Fruit fly (Drosophila melanogaster) ovary, adult (tissue): ENCODE measurements around the gene Blm.

Experiments used
- CG17801 ChIP-seq: fragments of 200-800 bp; optimal IDR thresholded peaks from 2 replicates; lab custom pipeline; 2019; ENCODE audit warnings: missing biosample characterization, mild to moderate bottlenecking, missing genetic modification characterization, moderate library complexity; ENCODE audit not compliant: partially characterized antibody

The Blm gene

DNA sequence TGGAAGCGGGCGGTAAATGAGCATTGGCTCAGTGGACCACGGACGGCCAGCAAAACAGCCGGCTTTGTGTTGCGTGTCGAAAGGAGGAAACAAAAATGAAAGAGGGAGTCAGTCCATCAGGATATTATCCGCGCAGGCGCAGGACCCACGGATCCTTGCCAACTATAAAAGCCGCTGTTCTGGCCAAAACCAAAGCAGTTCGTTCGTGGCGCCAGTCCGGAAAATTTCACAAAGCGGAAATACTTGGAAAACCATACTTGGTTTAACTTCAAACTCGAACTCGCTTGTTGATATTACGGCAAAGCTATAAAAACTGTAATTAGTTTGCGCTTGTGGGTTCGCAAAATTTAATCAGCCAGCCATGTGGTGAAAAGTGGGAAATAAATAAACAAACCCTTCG is 20.0 kb downstream of the Blm start, which contains the start of gene CG12594:
Gene CG12594 (plus strand): TSS at position 142 of the 400 bp plus-strand sequence.
- no peak for TF ChIP-seq CG17801 (GFP tag; lab: Kevin White, UChicago)

DNA sequence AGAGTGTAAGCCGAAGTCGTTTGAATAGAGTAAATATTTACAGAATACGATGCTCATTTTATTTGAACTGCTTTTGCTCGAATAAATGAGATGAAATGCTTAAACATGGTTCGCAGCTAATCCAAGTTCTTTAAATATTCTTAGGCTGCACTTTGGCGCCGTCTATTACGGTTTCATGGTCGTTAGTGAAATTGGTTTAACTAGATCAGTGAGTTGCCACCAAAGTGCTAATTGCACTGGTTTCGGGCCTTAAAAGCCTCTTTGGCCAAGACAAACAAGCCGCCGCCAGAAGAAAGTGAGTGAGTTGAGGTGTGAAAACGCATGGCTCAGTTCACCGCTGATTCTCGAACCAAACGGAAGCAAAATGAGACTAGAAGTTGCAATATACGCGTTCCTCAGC is 30.2 kb downstream of the Blm start, which contains the start of gene CG14720:
Gene CG14720 (plus strand): TSS at position 301 of the 400 bp plus-strand sequence.
- no peak for TF ChIP-seq CG17801 (GFP tag; lab: Kevin White, UChicago)

- TF ChIP-seq CG17801 (GFP tag; lab: Kevin White, UChicago): no peak
Observed at dm6 chr3R:11703730-11704129, 37.9 kb downstream of the Blm start, which contains the start of gene I-t. Gene I-t (plus strand): TSS chr3R:11704030.

DNA sequence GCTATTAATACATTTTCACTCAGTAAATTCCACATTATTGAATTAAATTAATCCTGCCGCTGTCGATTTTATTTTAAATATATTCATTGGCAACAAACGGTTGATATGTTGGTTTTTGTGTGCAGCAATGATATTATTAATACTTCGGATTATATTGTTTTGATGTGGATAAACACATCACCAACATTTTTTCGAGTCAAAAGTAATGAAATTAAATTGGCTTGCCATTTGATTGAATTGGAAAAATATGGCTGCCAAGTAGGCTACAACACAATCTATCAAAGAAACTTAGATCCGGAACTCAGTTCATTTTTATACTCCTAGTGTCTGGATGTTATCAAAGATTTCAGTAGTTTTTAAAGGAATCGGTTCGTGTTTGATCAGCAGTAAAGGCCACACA is 41.3 kb downstream of the Blm start, which contains the start of gene CG14718:
Gene CG14718 (plus strand): TSS at position 301 of the 400 bp plus-strand sequence.
- TF ChIP-seq CG17801 (GFP tag; lab: Kevin White, UChicago): no peak

DNA sequence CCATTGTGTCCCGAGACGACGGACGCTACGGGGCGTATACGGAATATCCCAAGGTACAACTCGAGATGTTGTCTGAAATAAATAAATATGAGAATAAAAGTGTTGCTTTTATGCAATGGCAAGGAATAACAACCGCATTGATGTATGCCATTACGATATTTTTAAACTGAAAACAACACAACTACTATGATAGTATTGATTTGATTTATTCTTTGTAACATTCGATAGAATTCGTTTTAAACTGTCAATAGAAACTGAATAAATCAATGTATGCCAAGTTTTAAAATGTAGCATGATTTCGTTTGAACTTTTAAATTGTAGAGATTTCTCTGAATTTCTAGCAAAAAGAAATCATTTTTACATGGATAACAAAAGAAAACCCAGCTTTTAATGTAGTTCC is 45.4 kb downstream of the Blm start, which contains the start of gene CG14717:
Gene CG14717 (plus strand): TSS at position 301 of the 400 bp plus-strand sequence.
- TF ChIP-seq CG17801 (GFP tag; lab: Kevin White, UChicago): no peak

DNA sequence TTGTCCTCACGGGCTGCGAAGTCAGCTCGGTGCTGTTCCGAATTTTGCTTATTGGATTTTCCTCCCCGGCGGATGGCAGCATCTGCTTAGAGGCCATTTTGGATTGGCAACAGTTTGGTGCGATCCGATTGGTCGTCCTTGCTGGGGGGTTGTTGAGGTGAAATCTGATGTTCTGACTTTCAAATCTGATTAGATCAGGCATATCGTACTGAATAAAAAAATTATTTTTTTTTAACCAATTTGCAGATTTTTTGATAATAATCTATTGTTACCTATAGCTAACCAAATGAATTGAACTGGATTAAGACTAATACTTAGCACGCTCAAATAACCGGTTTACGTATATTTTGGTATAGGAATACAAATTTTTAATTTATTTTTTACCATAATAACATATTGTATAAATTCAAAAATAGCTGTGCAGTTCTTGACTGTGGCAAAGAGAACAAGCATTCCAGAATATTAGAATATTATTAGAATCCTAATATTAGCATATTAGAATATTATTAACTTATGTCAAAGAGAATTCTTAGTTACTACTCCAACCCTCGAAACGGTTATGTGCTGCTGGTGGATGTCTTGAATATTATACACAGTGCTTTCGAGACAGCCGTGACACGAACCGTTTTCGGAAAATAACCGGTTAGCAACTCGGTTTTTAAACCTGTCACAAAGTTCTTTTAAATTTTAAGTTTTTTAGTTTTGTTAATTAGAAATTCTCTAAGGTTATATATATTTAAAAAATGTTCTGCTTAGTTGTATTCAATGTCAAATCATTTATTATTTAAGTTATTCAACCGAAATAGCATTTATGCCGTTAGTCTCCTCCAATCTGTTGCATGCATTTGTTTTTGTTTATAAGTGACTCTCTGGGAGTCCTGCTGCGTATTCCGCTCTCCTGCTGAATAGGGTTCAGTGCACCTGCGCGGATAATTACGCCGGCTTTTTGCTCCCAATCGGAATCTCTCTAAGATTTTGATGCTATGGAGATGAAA is 47.0 kb downstream of the Blm start, which contains the start of gene Fer3:
Gene Fer3 (minus strand): TSS at position 1 of the 995 bp plus-strand sequence.
- TF ChIP-seq CG17801 (GFP tag; lab: Kevin White, UChicago): no peak

dm6 chr3R:11692504-11692903 is 49.1 kb downstream of the Blm start:
- TF ChIP-seq CG17801 (GFP tag; lab: Kevin White, UChicago): no peak

DNA sequence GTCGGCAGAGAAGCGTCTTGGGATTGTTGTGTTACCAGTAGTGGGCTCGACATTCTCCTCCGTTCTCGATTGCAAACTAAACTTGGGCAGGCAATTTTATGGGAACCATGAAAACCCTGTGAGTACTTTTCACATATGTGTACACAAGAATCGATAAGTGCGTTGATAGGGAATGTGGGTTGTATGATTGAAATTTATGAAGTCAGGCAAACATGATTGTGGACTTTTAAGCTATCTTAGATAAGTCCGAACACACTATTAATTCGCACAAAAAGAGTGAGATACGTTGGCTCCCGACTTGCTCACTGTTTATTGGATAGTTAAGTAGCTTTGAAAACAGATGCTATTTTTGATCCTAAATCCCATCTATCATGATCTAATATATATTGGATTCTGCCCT is 49.8 kb downstream of the Blm start, which contains the start of gene CG18765:
Gene CG18765 (minus strand): TSS at position 53 of the 400 bp plus-strand sequence.
- TF ChIP-seq CG17801 (GFP tag; lab: Kevin White, UChicago): no peak

- TF ChIP-seq CG17801 (GFP tag; lab: Kevin White, UChicago): no peak
Observed at dm6 chr3R:11690857-11691471, 50.6 kb downstream of the Blm start.

DNA sequence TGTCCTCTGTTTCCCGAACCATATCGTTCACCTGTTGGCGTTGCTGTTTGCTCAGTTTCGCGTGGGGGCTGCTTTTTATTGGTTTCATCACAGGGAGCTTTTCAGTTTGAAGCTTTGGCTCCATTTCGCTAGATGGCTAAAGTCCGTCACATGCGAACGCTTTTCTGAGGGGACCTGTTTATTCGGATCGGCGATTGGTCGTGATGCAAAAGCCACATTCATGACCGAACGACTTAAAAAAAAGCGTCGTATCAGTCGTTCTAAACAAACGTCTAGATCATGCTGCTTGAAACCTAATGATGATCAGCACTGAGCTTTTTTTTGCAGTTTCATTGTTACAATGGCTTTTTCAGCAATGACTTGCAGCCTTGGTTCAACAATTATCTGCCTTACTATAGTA is 51.7 kb downstream of the Blm start, which contains the start of gene CG6908:
Gene CG6908 (minus strand): TSS at position 152 of the 400 bp plus-strand sequence.
- no peak for TF ChIP-seq CG17801 (GFP tag; lab: Kevin White, UChicago)

dm6 chr3R:11688055-11688454 is 53.5 kb downstream of the Blm start, which contains the start of gene CG6834:
Gene CG6834 (minus strand): TSS chr3R:11688133.
- peak; percentile 36 for TF ChIP-seq CG17801 (GFP tag; lab: Kevin White, UChicago)
